Fruit fly (Drosophila melanogaster) whole organism, embryonic: Measurements from ENCODE around the gene scpr-A.

Source experiments
- CG10431 ChIP-seq: fragments of 200-800 bp; sonication (Bioruptor generic); optimal IDR thresholded peaks from 3 replicates; lab custom pipeline; 2018; ENCODE audit warnings: missing biosample characterization, mild to moderate bottlenecking, missing genetic modification characterization
- CG11247 ChIP-seq: fragments of 200-800 bp; sonication (Bioruptor generic); IDR thresholded peaks from 2 replicates; pipeline ENCODE4 v1.3.6; 2022; ENCODE audit warnings: missing biosample characterization, missing genetic modification characterization
- CG11456 ChIP-seq: fragments of 200-800 bp; sonication (Bioruptor generic); IDR thresholded peaks from 3 replicates; pipeline ENCODE4 v1.3.6; 2022; ENCODE audit warnings: missing biosample characterization, missing genetic modification characterization
- CG12071 ChIP-seq: fragments of 200-800 bp; sonication (Bioruptor generic); optimal IDR thresholded peaks from 3 replicates; lab custom pipeline; 2018; ENCODE audit warnings: missing biosample characterization, mild to moderate bottlenecking, missing genetic modification characterization
- CG12219 ChIP-seq: fragments of 200-800 bp; sonication (Bioruptor generic); optimal IDR thresholded peaks from 3 replicates; lab custom pipeline; 2018; ENCODE audit warnings: missing biosample characterization, mild to moderate bottlenecking, missing genetic modification characterization
- CG12769 ChIP-seq: fragments of 200-800 bp; sonication (Bioruptor generic); optimal IDR thresholded peaks from 2 replicates; lab custom pipeline; 2019; ENCODE audit warnings: missing biosample characterization, mild to moderate bottlenecking, missing genetic modification characterization, moderate library complexity
- CG1647 ChIP-seq: fragments of 200-800 bp; sonication (Bioruptor generic); optimal IDR thresholded peaks from 3 replicates; lab custom pipeline; 2016; ENCODE audit warnings: missing biosample characterization, missing genetic modification characterization
- CG2199 ChIP-seq: fragments of 200-800 bp; sonication (Bioruptor generic); IDR thresholded peaks from 3 replicates; pipeline ENCODE4 v1.3.6; 2022; ENCODE audit warnings: missing biosample characterization, missing genetic modification characterization
- CG2875 ChIP-seq: fragments of 200-800 bp; sonication (Bioruptor generic); optimal IDR thresholded peaks from 2 replicates; lab custom pipeline; 2017; ENCODE audit warnings: missing biosample characterization, mild to moderate bottlenecking, missing genetic modification characterization, missing genetic modification reagents
- CG31388 ChIP-seq: fragments of 200-800 bp; sonication (Bioruptor generic); optimal IDR thresholded peaks from 2 replicates; lab custom pipeline; 2016; ENCODE audit warnings: missing biosample characterization, missing genetic modification characterization
- CG34422 ChIP-seq: fragments of 200-800 bp; sonication (Bioruptor generic); IDR thresholded peaks from 3 replicates; pipeline ENCODE4 v1.3.6; 2022; ENCODE audit warnings: missing biosample characterization, missing genetic modification characterization
- CG4424 ChIP-seq: fragments of 200-800 bp; sonication (Bioruptor generic); optimal IDR thresholded peaks from 3 replicates; lab custom pipeline; 2016; ENCODE audit warnings: missing biosample characterization, missing genetic modification characterization
- CG4730 ChIP-seq: fragments of 200-800 bp; sonication (Bioruptor generic); IDR thresholded peaks from 2 replicates; pipeline ENCODE4 v1.3.6; 2022; ENCODE audit warnings: missing biosample characterization, missing genetic modification characterization
- CG6272 ChIP-seq: fragments of 200-800 bp; sonication (Bioruptor generic); IDR thresholded peaks from 2 replicates; pipeline ENCODE4 v1.3.6; 2022; ENCODE audit warnings: missing biosample characterization, missing genetic modification characterization
- CG7271 ChIP-seq: fragments of 200-800 bp; sonication (Bioruptor generic); optimal IDR thresholded peaks from 2 replicates; lab custom pipeline; 2018; ENCODE audit warnings: missing biosample characterization, mild to moderate bottlenecking, missing genetic modification characterization, moderate library complexity
- CG9876 ChIP-seq: fragments of 200-800 bp; sonication (Bioruptor generic); optimal IDR thresholded peaks from 2 replicates; lab custom pipeline; 2016; ENCODE audit warnings: missing biosample characterization, missing genetic modification characterization
- Camta ChIP-seq: fragments of 200-800 bp; sonication (Bioruptor generic); optimal IDR thresholded peaks from 2 replicates; lab custom pipeline; 2016; ENCODE audit warnings: missing biosample characterization, missing genetic modification characterization
- Dip3 ChIP-seq: fragments of 200-800 bp; sonication (Bioruptor generic); optimal IDR thresholded peaks from 3 replicates; lab custom pipeline; 2016; ENCODE audit warnings: missing biosample characterization, missing genetic modification characterization
- Doc3 ChIP-seq: fragments of 200-800 bp; sonication (Bioruptor generic); IDR thresholded peaks from 3 replicates; pipeline ENCODE4 v1.3.6; 2022; ENCODE audit warnings: missing biosample characterization, missing genetic modification characterization; ENCODE audit not compliant: partially characterized antibody
- E2f1 ChIP-seq: fragments of 200-800 bp; sonication (Bioruptor generic); IDR thresholded peaks from 2 replicates; pipeline ENCODE4 v1.3.6; 2022; ENCODE audit warnings: missing biosample characterization, missing genetic modification characterization
- Fer2 ChIP-seq: fragments of 200-800 bp; sonication (Bioruptor generic); optimal IDR thresholded peaks from 2 replicates; lab custom pipeline; 2018; ENCODE audit warnings: missing biosample characterization, mild to moderate bottlenecking, missing genetic modification characterization, moderate library complexity
- HmgZ ChIP-seq: fragments of 200-800 bp; sonication (Bioruptor generic); optimal IDR thresholded peaks from 2 replicates; lab custom pipeline; 2018; ENCODE audit warnings: missing biosample characterization, mild to moderate bottlenecking, missing genetic modification characterization
- NC2α ChIP-seq: fragments of 200-800 bp; sonication (Bioruptor generic); optimal IDR thresholded peaks from 2 replicates; lab custom pipeline; 2016; ENCODE audit warnings: missing biosample characterization, missing genetic modification characterization
- Nf-YB ChIP-seq: fragments of 200-800 bp; sonication (Bioruptor generic); optimal IDR thresholded peaks from 3 replicates; lab custom pipeline; 2019; ENCODE audit warnings: missing biosample characterization, mild to moderate bottlenecking, missing genetic modification characterization, moderate library complexity
- Oli ChIP-seq: fragments of 200-800 bp; sonication (Bioruptor generic); optimal IDR thresholded peaks from 2 replicates; lab custom pipeline; 2018; ENCODE audit warnings: missing biosample characterization, mild to moderate bottlenecking, missing genetic modification characterization, moderate library complexity
- TFAM ChIP-seq: fragments of 200-800 bp; sonication (Bioruptor generic); optimal IDR thresholded peaks from 2 replicates; lab custom pipeline; 2017; ENCODE audit warnings: missing biosample characterization, missing genetic modification characterization, inconsistent platforms
- aop ChIP-seq: fragments of 200-800 bp; sonication (Bioruptor generic); IDR thresholded peaks from 2 replicates; pipeline ENCODE4 v1.3.6; 2022; ENCODE audit warnings: missing biosample characterization, missing genetic modification characterization
- ato ChIP-seq: fragments of 200-800 bp; sonication (Bioruptor generic); IDR thresholded peaks from 2 replicates; pipeline ENCODE4 v1.3.6; 2022; ENCODE audit warnings: missing biosample characterization, missing genetic modification characterization; ENCODE audit not compliant: partially characterized antibody
- bab2 ChIP-seq: fragments of 200-800 bp; sonication (Bioruptor generic); optimal IDR thresholded peaks from 2 replicates; lab custom pipeline; 2016; ENCODE audit warnings: missing biosample characterization, missing genetic modification characterization
- bigmax ChIP-seq: fragments of 200-800 bp; sonication (Bioruptor generic); optimal IDR thresholded peaks from 2 replicates; lab custom pipeline; 2018; ENCODE audit warnings: missing biosample characterization, mild to moderate bottlenecking, missing genetic modification characterization
- br ChIP-seq: fragments of >200 bp; optimal IDR thresholded peaks from 2 replicates; lab custom pipeline; 2017
- cato ChIP-seq: fragments of 200-800 bp; sonication (Bioruptor generic); optimal IDR thresholded peaks from 2 replicates; lab custom pipeline; 2016; ENCODE audit warnings: missing biosample characterization, missing genetic modification characterization, borderline replicate concordance
- chinmo ChIP-seq: fragments of 200-800 bp; sonication (Bioruptor generic); IDR thresholded peaks from 4 replicates; pipeline ENCODE4 v1.3.6; 2022; ENCODE audit warnings: missing biosample characterization, missing genetic modification characterization; ENCODE audit not compliant: partially characterized antibody
- crol ChIP-seq: fragments of 200-800 bp; sonication (Bioruptor generic); IDR thresholded peaks from 2 replicates; pipeline ENCODE4 v1.3.6; 2022; ENCODE audit warnings: missing biosample characterization, missing genetic modification characterization
- cwo ChIP-seq: fragments of 200-800 bp; sonication (Bioruptor generic); optimal IDR thresholded peaks from 3 replicates; lab custom pipeline; 2017; ENCODE audit warnings: missing biosample characterization, missing genetic modification characterization, mild to moderate bottlenecking, moderate library complexity, missing genetic modification reagents
- disco-r ChIP-seq: fragments of 200-800 bp; sonication (Bioruptor generic); optimal IDR thresholded peaks from 2 replicates; lab custom pipeline; 2016; ENCODE audit warnings: missing biosample characterization, missing genetic modification characterization
- dm ChIP-seq: fragments of 200-800 bp; sonication (Bioruptor generic); optimal IDR thresholded peaks from 3 replicates; lab custom pipeline; 2016; ENCODE audit warnings: missing biosample characterization, missing genetic modification characterization
- eyg ChIP-seq: fragments of 200-800 bp; sonication (Bioruptor generic); optimal IDR thresholded peaks from 3 replicates; lab custom pipeline; 2016; ENCODE audit warnings: missing biosample characterization, missing genetic modification characterization
- ftz-f1 ChIP-seq: fragments of 200-800 bp; sonication (Bioruptor generic); optimal IDR thresholded peaks from 2 replicates; lab custom pipeline; 2016; ENCODE audit warnings: missing biosample characterization, missing genetic modification characterization
- gsb ChIP-seq: fragments of 200-800 bp; sonication (Bioruptor generic); IDR thresholded peaks from 2 replicates; pipeline ENCODE4 v1.3.6; 2022; ENCODE audit warnings: missing biosample characterization, missing genetic modification characterization
- lov ChIP-seq, 2 experiments: fragments of 200-800 bp in 1 of 2; fragments of >200 bp in 1 of 2; sonication (Bioruptor generic) in 1 of 2; IDR thresholded peaks in 1 of 2; optimal IDR thresholded peaks in 1 of 2; 2 replicates in 1 of 2; 3 replicates in 1 of 2; pipeline versions ENCODE4 v1.3.6 to Lab custom; 2017 to 2022; ENCODE audit warnings: missing biosample characterization in 1 of 2, missing genetic modification characterization in 1 of 2
- mam ChIP-seq: fragments of 200-800 bp; sonication (Bioruptor generic); optimal IDR thresholded peaks from 3 replicates; lab custom pipeline; 2016; ENCODE audit warnings: missing biosample characterization, missing genetic modification characterization
- onecut ChIP-seq: fragments of 200-800 bp; sonication (Bioruptor generic); IDR thresholded peaks from 2 replicates; pipeline ENCODE4 v1.3.6; 2022; ENCODE audit warnings: missing biosample characterization, missing genetic modification characterization
- otp ChIP-seq: fragments of 200-800 bp; sonication (Bioruptor generic); IDR thresholded peaks from 3 replicates; pipeline ENCODE4, ENCODE4 v1.3.6; 2022; ENCODE audit warnings: missing biosample characterization, missing genetic modification characterization
- p53 ChIP-seq: fragments of 200-800 bp; sonication (Bioruptor generic); optimal IDR thresholded peaks from 2 replicates; lab custom pipeline; 2016; ENCODE audit warnings: missing biosample characterization, missing genetic modification characterization
- pfk ChIP-seq: fragments of 200-800 bp; sonication (Bioruptor generic); optimal IDR thresholded peaks from 2 replicates; lab custom pipeline; 2018; ENCODE audit warnings: missing biosample characterization, mild to moderate bottlenecking, missing genetic modification characterization, moderate library complexity
- sug ChIP-seq: fragments of 200-800 bp; optimal IDR thresholded peaks from 2 replicates; lab custom pipeline; 2019; ENCODE audit warnings: missing biosample characterization, mild to moderate bottlenecking, missing genetic modification characterization, moderate library complexity
- toy ChIP-seq: fragments of 200-800 bp; sonication (Bioruptor generic); IDR thresholded peaks from 2 replicates; pipeline ENCODE4 v1.3.6; 2022; ENCODE audit warnings: missing biosample characterization, missing genetic modification characterization
- yki ChIP-seq: fragments of >200 bp; optimal IDR thresholded peaks from 3 replicates; lab custom pipeline; 2018

scpr-A gene

DNA sequence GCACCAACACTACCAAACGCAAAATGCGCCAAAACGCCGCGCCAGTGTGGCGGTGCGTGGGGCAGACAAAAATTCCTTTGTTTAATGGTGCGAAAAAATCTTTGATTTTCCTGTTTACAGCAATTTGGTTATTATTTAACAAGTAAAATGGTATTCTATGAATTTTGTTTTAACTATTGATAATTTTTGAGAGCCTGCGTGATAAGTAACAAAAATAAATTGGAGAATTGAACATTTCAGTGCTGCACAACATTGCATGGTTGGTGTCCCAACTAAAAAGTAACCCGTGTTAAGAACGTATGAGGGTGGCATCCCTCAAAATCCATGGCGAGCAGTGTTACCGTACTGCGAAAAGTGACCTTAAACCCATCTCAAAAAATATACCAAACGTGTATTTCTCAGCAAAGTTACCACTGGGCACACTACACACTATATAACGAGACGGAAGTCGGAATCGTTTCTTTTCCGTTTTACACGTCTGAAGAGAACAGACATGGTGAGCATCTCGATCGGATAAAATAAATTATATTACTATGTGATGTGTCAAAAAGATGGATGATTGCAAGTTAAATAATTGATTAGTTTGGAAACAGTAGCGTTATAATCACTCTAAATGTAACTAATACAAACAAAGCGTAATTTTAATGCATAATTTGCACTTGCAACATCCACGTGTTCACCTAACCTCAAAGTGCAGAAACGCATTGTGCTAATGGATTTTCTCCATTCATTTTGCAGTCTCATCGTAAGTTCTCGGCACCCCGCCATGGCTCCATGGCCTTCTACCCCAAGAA is 19.3 kb upstream of the scpr-A start, which contains the start of the genes CG6693 and RpL3 (continued):
- TF ChIP-seq CG12219 (GFP tag; lab: Kevin White, UChicago) (peak; percentile 86), br (lab: Kevin White, UChicago) (no peak), CG31388 (no peak), HmgZ (peak; percentile 81), cwo (GFP tag; lab: Kevin White, UChicago) (peak; percentile 61), CG11247 (GFP tag; lab: Robert Waterston, UW) (peak; percentile 73), CG10431 (GFP tag; lab: Kevin White, UChicago) (peak; percentile 88), bab2 (GFP tag; lab: Kevin White, UChicago) (peak; percentile 46), Doc3 (GFP tag; lab: Robert Waterston, UW) (no peak), CG6272 (GFP tag; lab: Robert Waterston, UW) (peak; percentile 47; the same call in 1 of the 2 replicates), CG4730 (peak; percentile 38), onecut (GFP tag; lab: Robert Waterston, UW) (peak; percentile 84), sug (tag; lab: Kevin White, UChicago) (peak; percentile 70), cato (peak; percentile 43), CG2875 (GFP tag; lab: Kevin White, UChicago) (peak; percentile 87), chinmo (GFP tag; lab: Robert Waterston, UW) (peak; percentile 82; the same call in 2 of the 4 replicates), Fer2 (tag; lab: Kevin White, UChicago) (peak; percentile 28), E2f1 (GFP tag; lab: Robert Waterston, UW) (peak; percentile 47; the same call in 1 of the 2 replicates), pfk (GFP tag; lab: Kevin White, UChicago) (peak; percentile 76), TFAM (GFP tag; lab: Kevin White, UChicago) (no peak), Oli (tag; lab: Kevin White, UChicago) (peak; percentile 67), toy (peak; percentile 53), ftz-f1 (GFP tag; lab: Kevin White, UChicago) (no peak), NC2α (GFP tag; lab: Kevin White, UChicago) (peak; percentile 88), bigmax (GFP tag; lab: Kevin White, UChicago) (peak; percentile 99), gsb (GFP tag; lab: Robert Waterston, UW) (peak; percentile 47; the same call in 1 of the 2 replicates), eyg (GFP tag; lab: Kevin White, UChicago) (peak; percentile 25), aop (GFP tag; lab: Robert Waterston, UW) (no peak), CG7271 (tag; lab: Kevin White, UChicago) (peak; percentile 82), p53 (GFP tag; lab: Kevin White, UChicago) (peak; percentile 45), CG12071 (GFP tag; lab: Kevin White, UChicago) (peak; percentile 89), Nf-YB (peak; percentile 56), lov (optimal IDR thresholded peaks at IDR 0.05; lab: Kevin White, UChicago) (no peak), lov (GFP tag; IDR thresholded peaks at IDR 0.05; lab: Robert Waterston, UW) (peak; percentile 91), otp (GFP tag; lab: Robert Waterston, UW) (peak; percentile 80; the same call in 2 of the 3 replicates), Dip3 (GFP tag; lab: Kevin White, UChicago) (peak; percentile 44), CG2199 (GFP tag; lab: Robert Waterston, UW) (no peak), CG4424 (GFP tag; lab: Kevin White, UChicago) (peak; percentile 56), yki (lab: Kevin White, UChicago) (no peak), CG1647 (GFP tag; lab: Kevin White, UChicago) (peak; percentile 52), dm (peak; percentile 88), ato (GFP tag; lab: Robert Waterston, UW) (peak; percentile 57), CG12769 (peak; percentile 82), CG9876 (GFP tag; lab: Kevin White, UChicago) (peak; percentile 71), Camta (peak; percentile 38), crol (GFP tag; lab: Robert Waterston, UW) (no peak; the same call in 1 of the 2 replicates), CG34422 (peak; percentile 91), CG11456 (GFP tag; lab: Robert Waterston, UW) (peak; percentile 84), mam (GFP tag; lab: Kevin White, UChicago) (peak; percentile 54), disco-r (GFP tag; lab: Kevin White, UChicago) (peak; percentile 53)
